Fruit fly (Drosophila melanogaster): ENCODE measurements around the gene BomT3.

The BomT3 gene

dm6 chr3R:22046231-22046630, 40.0 kb downstream of the BomT3 start (continued):
- TF ChIP-seq esn (GFP tag; optimal IDR thresholded peaks at IDR 0.05) (peak; percentile 13), svp (GFP tag) (peak; percentile 54), CG3032 (tag; optimal IDR thresholded peaks at IDR 0.05) (no peak), CG6792 (GFP tag; optimal IDR thresholded peaks at IDR 0.05) (no peak), CG34406 (GFP tag; optimal IDR thresholded peaks at IDR 0.05) (no peak), eg (GFP tag; IDR thresholded peaks at IDR 0.05) (peak; percentile 40; the same call in 1 of the 3 replicates), OdsH (GFP tag; optimal IDR thresholded peaks at IDR 0.05) (no peak), pdm3 (GFP tag; optimal IDR thresholded peaks at IDR 0.05) (no peak), lz (GFP tag; optimal IDR thresholded peaks at IDR 0.05) (peak; percentile 13), Sox15 (GFP tag; optimal IDR thresholded peaks at IDR 0.05) (no peak), topi (GFP tag; optimal IDR thresholded peaks at IDR 0.05) (peak; percentile 22), CG6276 (GFP tag; optimal IDR thresholded peaks at IDR 0.05) (no peak), CG8119 (GFP tag; IDR thresholded peaks at IDR 0.05) (peak; percentile 30; the same call in 1 of the 3 replicates), vri (GFP tag; optimal IDR thresholded peaks at IDR 0.05) (no peak), CG6163 (GFP tag; IDR thresholded peaks at IDR 0.05) (no peak; the same call in 2 of the 3 replicates), CG1621 (tag; optimal IDR thresholded peaks at IDR 0.05) (no peak), CG6854 (GFP tag; optimal IDR thresholded peaks at IDR 0.05) (no peak), ss (GFP tag; optimal IDR thresholded peaks at IDR 0.05) (no peak), CG9139 (GFP tag; optimal IDR thresholded peaks at IDR 0.05) (no peak), CG10669 (GFP tag; optimal IDR thresholded peaks at IDR 0.05) (no peak), Eip75B (GFP tag; optimal IDR thresholded peaks at IDR 0.05) (no peak), CG8319 (GFP tag; optimal IDR thresholded peaks at IDR 0.05) (no peak), Eip93F (GFP tag; optimal IDR thresholded peaks at IDR 0.05) (no peak), CG7368 (GFP tag; optimal IDR thresholded peaks at IDR 0.05) (no peak), achi (GFP tag; optimal IDR thresholded peaks at IDR 0.05) (peak; percentile 2), Smox (GFP tag; optimal IDR thresholded peaks at IDR 0.05) (no peak), salr (GFP tag; optimal IDR thresholded peaks at IDR 0.05) (no peak), Hr4 (GFP tag; optimal IDR thresholded peaks at IDR 0.05) (no peak), CG11902 (GFP tag; optimal IDR thresholded peaks at IDR 0.05) (no peak), cyc (GFP tag; optimal IDR thresholded peaks at IDR 0.05) (no peak), dac (GFP tag; optimal IDR thresholded peaks at IDR 0.05) (no peak), acj6 (GFP tag; optimal IDR thresholded peaks at IDR 0.05) (peak; percentile 12), Eip78C (GFP tag) (peak; percentile 64)

- no peak for TF ChIP-seq fd85E (GFP tag; optimal IDR thresholded peaks at IDR 0.05)
- no peak for TF ChIP-seq achi (GFP tag; optimal IDR thresholded peaks at IDR 0.05)
- no peak for TF ChIP-seq Sox14 (GFP tag; optimal IDR thresholded peaks at IDR 0.05)
- no peak for TF ChIP-seq CG6808 (GFP tag; optimal IDR thresholded peaks at IDR 0.05)
- no peak for TF ChIP-seq Lpt (GFP tag; optimal IDR thresholded peaks at IDR 0.05)
- TF ChIP-seq salr (GFP tag; optimal IDR thresholded peaks at IDR 0.05) = no peak
- no peak for TF ChIP-seq Hr39 (GFP tag; optimal IDR thresholded peaks at IDR 0.05)
- no peak for TF ChIP-seq CG11762 (GFP tag; optimal IDR thresholded peaks at IDR 0.05; ENCODE audit: insufficient read depth)
- TF ChIP-seq CG10631 (GFP tag; optimal IDR thresholded peaks at IDR 0.05) = no peak
- TF ChIP-seq Gug (GFP tag; IDR thresholded peaks at IDR 0.05) = no peak
- no peak for TF ChIP-seq CG7368 (GFP tag; optimal IDR thresholded peaks at IDR 0.05)
- no peak for TF ChIP-seq fd59A (GFP tag; optimal IDR thresholded peaks at IDR 0.05)
- no peak for TF ChIP-seq cyc (GFP tag; optimal IDR thresholded peaks at IDR 0.05)
- no peak for TF ChIP-seq CG6792 (GFP tag; optimal IDR thresholded peaks at IDR 0.05)
- no peak for TF ChIP-seq fkh (GFP tag; optimal IDR thresholded peaks at IDR 0.05)
- TF ChIP-seq acj6 (GFP tag; optimal IDR thresholded peaks at IDR 0.05) = no peak
- no peak for TF ChIP-seq CG16779 (tag; optimal IDR thresholded peaks at IDR 0.05)
- no peak for TF ChIP-seq spab (GFP tag; optimal IDR thresholded peaks at IDR 0.05)
- TF ChIP-seq CG6276 (GFP tag; optimal IDR thresholded peaks at IDR 0.05) = no peak
These were observed 41.7 kb downstream of the BomT3 start for dm6 chr3R:22044443-22044970.
